Fruit fly (Drosophila melanogaster): ENCODE measurements around the gene Sgs3.

The Sgs3 gene

dm6 chr3L:11515349-11516079 is 3.5 kb downstream of the Sgs3 start:
- no peak for TF ChIP-seq pan (optimal IDR thresholded peaks at IDR 0.05)
- TF ChIP-seq Dll (optimal IDR thresholded peaks at IDR 0.05) = no peak
- TF ChIP-seq psq (optimal IDR thresholded peaks at IDR 0.05) = no peak
- no peak for TF ChIP-seq usp (GFP tag; optimal IDR thresholded peaks at IDR 0.05)
- TF ChIP-seq CG8478 (optimal IDR thresholded peaks at IDR 0.05) = no peak
- no peak for TF ChIP-seq EcR (GFP tag; optimal IDR thresholded peaks at IDR 0.05)

dm6 chr3L:11516229-11516628 is 4.2 kb downstream of the Sgs3 start:
- no peak for TF ChIP-seq psq (optimal IDR thresholded peaks at IDR 0.05)
- no peak for TF ChIP-seq pan (optimal IDR thresholded peaks at IDR 0.05)
- no peak for TF ChIP-seq usp (GFP tag; optimal IDR thresholded peaks at IDR 0.05)
- no peak for TF ChIP-seq EcR (GFP tag; optimal IDR thresholded peaks at IDR 0.05)
- TF ChIP-seq Dll (optimal IDR thresholded peaks at IDR 0.05) = no peak
- no peak for TF ChIP-seq CG8478 (optimal IDR thresholded peaks at IDR 0.05)

dm6 chr3L:11522613-11523012 is 10.6 kb downstream of the Sgs3 start, which contains the start of the genes CG11714 and Fuca:
Gene CG11714, minus strand, starts transcription at chr3L:11522713.
Gene Fuca, minus strand, starts transcription at chr3L:11522713.
- TF ChIP-seq CG8478 (optimal IDR thresholded peaks at IDR 0.05) (no peak), EcR (GFP tag; optimal IDR thresholded peaks at IDR 0.05) (no peak), pan (optimal IDR thresholded peaks at IDR 0.05) (no peak), Dll (optimal IDR thresholded peaks at IDR 0.05) (no peak), psq (optimal IDR thresholded peaks at IDR 0.05) (no peak), usp (GFP tag; optimal IDR thresholded peaks at IDR 0.05) (no peak)

- TF ChIP-seq EcR (GFP tag; optimal IDR thresholded peaks at IDR 0.05) = no peak
Measured at dm6 chr3L:11523286-11523685, 11.3 kb downstream of the Sgs3 start.

- TF ChIP-seq CG8478 (optimal IDR thresholded peaks at IDR 0.05) = no peak
- no peak for TF ChIP-seq usp (GFP tag; optimal IDR thresholded peaks at IDR 0.05)
- TF ChIP-seq psq (optimal IDR thresholded peaks at IDR 0.05) = no peak
- no peak for TF ChIP-seq Dll (optimal IDR thresholded peaks at IDR 0.05)
- TF ChIP-seq EcR (GFP tag; optimal IDR thresholded peaks at IDR 0.05) = no peak
- no peak for TF ChIP-seq pan (optimal IDR thresholded peaks at IDR 0.05)
Measured at dm6 chr3L:11525765-11526164, 13.7 kb downstream of the Sgs3 start.

dm6 chr3L:11526644-11527184 is 14.7 kb downstream of the Sgs3 start:
- TF ChIP-seq Dll (optimal IDR thresholded peaks at IDR 0.05) (no peak), EcR (GFP tag; optimal IDR thresholded peaks at IDR 0.05) (no peak), psq (optimal IDR thresholded peaks at IDR 0.05) (no peak), pan (optimal IDR thresholded peaks at IDR 0.05) (no peak), CG8478 (optimal IDR thresholded peaks at IDR 0.05) (no peak), usp (GFP tag; optimal IDR thresholded peaks at IDR 0.05) (no peak)

- no peak for TF ChIP-seq psq (optimal IDR thresholded peaks at IDR 0.05)
- no peak for TF ChIP-seq EcR (GFP tag; optimal IDR thresholded peaks at IDR 0.05)
- no peak for TF ChIP-seq usp (GFP tag; optimal IDR thresholded peaks at IDR 0.05)
- TF ChIP-seq pan (optimal IDR thresholded peaks at IDR 0.05) = no peak
- TF ChIP-seq CG8478 (optimal IDR thresholded peaks at IDR 0.05) = no peak
- TF ChIP-seq Dll (optimal IDR thresholded peaks at IDR 0.05) = no peak
Measured at dm6 chr3L:11528397-11528923, 16.4 kb downstream of the Sgs3 start.

dm6 chr3L:11529707-11530106 is 17.7 kb downstream of the Sgs3 start:
- TF ChIP-seq Dll (optimal IDR thresholded peaks at IDR 0.05) = no peak
- TF ChIP-seq CG8478 (optimal IDR thresholded peaks at IDR 0.05) = no peak
- no peak for TF ChIP-seq psq (optimal IDR thresholded peaks at IDR 0.05)
- TF ChIP-seq EcR (GFP tag; optimal IDR thresholded peaks at IDR 0.05) = no peak
- TF ChIP-seq pan (optimal IDR thresholded peaks at IDR 0.05) = no peak
- no peak for TF ChIP-seq usp (GFP tag; optimal IDR thresholded peaks at IDR 0.05)

dm6 chr3L:11530370-11530769 is 18.3 kb downstream of the Sgs3 start:
- no peak for TF ChIP-seq EcR (GFP tag; optimal IDR thresholded peaks at IDR 0.05)
- no peak for TF ChIP-seq psq (optimal IDR thresholded peaks at IDR 0.05)
- no peak for TF ChIP-seq Dll (optimal IDR thresholded peaks at IDR 0.05)
- no peak for TF ChIP-seq CG8478 (optimal IDR thresholded peaks at IDR 0.05)

- no peak for TF ChIP-seq Dll (optimal IDR thresholded peaks at IDR 0.05)
- no peak for TF ChIP-seq pan (optimal IDR thresholded peaks at IDR 0.05)
- TF ChIP-seq usp (GFP tag; optimal IDR thresholded peaks at IDR 0.05) = no peak
- no peak for TF ChIP-seq CG8478 (optimal IDR thresholded peaks at IDR 0.05)
- no peak for TF ChIP-seq psq (optimal IDR thresholded peaks at IDR 0.05)
- no peak for TF ChIP-seq EcR (GFP tag; optimal IDR thresholded peaks at IDR 0.05)
Measured at dm6 chr3L:11531300-11531699, 19.3 kb downstream of the Sgs3 start.

dm6 chr3L:11531994-11532732 is 20.1 kb downstream of the Sgs3 start:
- no peak for TF ChIP-seq CG8478 (optimal IDR thresholded peaks at IDR 0.05)
- no peak for TF ChIP-seq pan (optimal IDR thresholded peaks at IDR 0.05)
- TF ChIP-seq EcR (GFP tag; optimal IDR thresholded peaks at IDR 0.05) = no peak
- TF ChIP-seq psq (optimal IDR thresholded peaks at IDR 0.05) = no peak
- TF ChIP-seq Dll (optimal IDR thresholded peaks at IDR 0.05) = no peak
- TF ChIP-seq usp (GFP tag; optimal IDR thresholded peaks at IDR 0.05) = no peak
